Worm (Caenorhabditis elegans): ENCODE measurements around the gene agl-1.
"Not testable (repeated sequence)": the region's sequence is repeated elsewhere in the genome, so short reads cannot be mapped to it uniquely, and the experiment has no call there.

Gene agl-1

DNA sequence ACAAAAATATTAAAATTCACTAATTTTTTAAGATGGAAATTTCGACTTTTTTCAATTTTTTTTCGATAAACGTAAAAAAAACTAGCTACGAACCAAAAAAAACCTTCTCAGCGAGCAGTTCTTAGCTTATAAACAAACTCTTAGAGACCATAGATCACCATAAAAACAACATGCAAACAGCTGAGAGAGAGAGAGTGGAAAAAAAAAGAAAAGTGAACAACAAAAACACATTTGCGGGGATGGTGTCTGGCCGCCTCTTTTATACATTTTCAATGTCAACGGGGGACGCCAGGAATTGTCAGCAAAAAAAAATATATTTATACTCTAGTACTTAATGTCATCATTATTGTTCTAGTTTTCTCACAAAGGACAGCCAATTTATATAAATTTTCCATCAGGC lies 46.4 kb downstream of the agl-1 start:
- TF ChIP-seq ceh-19 (GFP tag; optimal IDR thresholded peaks at IDR 0.05) (no peak), nhr-232 (tag; optimal IDR thresholded peaks at IDR 0.05) (no peak), che-1 (tag; optimal IDR thresholded peaks at IDR 0.05) (no peak), fkh-10 (GFP tag; optimal IDR thresholded peaks at IDR 0.05) (no peak), fkh-6 (tag; optimal IDR thresholded peaks at IDR 0.05) (no peak), hlh-13 (GFP tag; optimal IDR thresholded peaks at IDR 0.05) (no peak), tbx-7 (tag; optimal IDR thresholded peaks at IDR 0.05) (no peak), C08G9.2 (tag; optimal IDR thresholded peaks at IDR 0.05) (no peak), unc-42 (tag; optimal IDR thresholded peaks at IDR 0.05) (no peak), ceh-2 (tag; optimal IDR thresholded peaks at IDR 0.05) (no peak), pha-2 (tag; optimal IDR thresholded peaks at IDR 0.05) (no peak), dmd-4 (tag; optimal IDR thresholded peaks at IDR 0.05; ENCODE audit: borderline replicate concordance) (no peak), mec-3 (tag; optimal IDR thresholded peaks at IDR 0.05; ENCODE audit: borderline replicate concordance) (no peak), pha-4 (tag; optimal IDR thresholded peaks at IDR 0.05) (no peak), pat-9 (tag; optimal IDR thresholded peaks at IDR 0.05) (no peak), ceh-48 (tag; optimal IDR thresholded peaks at IDR 0.05) (no peak), lin-11 (tag; optimal IDR thresholded peaks at IDR 0.05) (no peak), C38D4.7 (GFP tag; optimal IDR thresholded peaks at IDR 0.05) (no peak), zip-5 (tag; optimal IDR thresholded peaks at IDR 0.05) (no peak)

ce11 chrII:14310729-14311388 lies 47.1 kb downstream of the agl-1 start, which contains the start of gene ctl-3:
ctl-3 (minus strand) TSS chrII:14310779.
- no peak for TF ChIP-seq odd-2 (tag; optimal IDR thresholded peaks at IDR 0.05)
- no peak for TF ChIP-seq che-1 (tag; optimal IDR thresholded peaks at IDR 0.05)
- no peak for TF ChIP-seq fkh-10 (GFP tag; optimal IDR thresholded peaks at IDR 0.05)
- no peak for TF ChIP-seq ceh-22 (tag; optimal IDR thresholded peaks at IDR 0.05)
- TF ChIP-seq ttx-3 (tag; optimal IDR thresholded peaks at IDR 0.05) = no peak
- TF ChIP-seq pha-4 (tag; optimal IDR thresholded peaks at IDR 0.05) = no peak
- TF ChIP-seq ceh-30 (tag; optimal IDR thresholded peaks at IDR 0.05) = no peak

DNA sequence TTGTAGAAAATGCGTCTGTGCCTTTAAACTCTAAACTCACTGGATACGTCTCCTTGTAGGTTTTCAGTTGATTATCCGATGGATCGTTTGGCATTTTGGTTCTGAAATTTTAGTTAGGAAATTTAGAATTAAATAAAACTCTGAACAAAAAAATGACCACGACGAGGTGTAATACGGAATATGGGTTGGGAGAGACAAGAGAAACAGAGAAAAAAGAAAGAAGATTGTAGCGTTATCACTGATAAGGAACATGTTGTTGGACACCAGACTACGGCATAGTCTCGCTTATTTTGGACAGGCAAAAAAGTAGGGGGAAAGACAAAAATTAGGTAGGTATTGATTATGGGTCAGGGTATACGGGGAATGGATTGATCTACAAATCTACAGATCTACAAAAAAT lies 51.8 kb downstream of the agl-1 start, which contains the start of gene ctl-1:
TSS of gene ctl-1 (minus strand) at position 101 of the 400 bp plus-strand sequence.
- not testable (repeated sequence) for TF ChIP-seq ceh-48 (tag; optimal IDR thresholded peaks at IDR 0.05); unc-3 (GFP tag; conservative IDR thresholded peaks at IDR 0.05); unc-3 (tag; optimal IDR thresholded peaks at IDR 0.05); Y22D7AL.16 (tag; optimal IDR thresholded peaks at IDR 0.05)

DNA sequence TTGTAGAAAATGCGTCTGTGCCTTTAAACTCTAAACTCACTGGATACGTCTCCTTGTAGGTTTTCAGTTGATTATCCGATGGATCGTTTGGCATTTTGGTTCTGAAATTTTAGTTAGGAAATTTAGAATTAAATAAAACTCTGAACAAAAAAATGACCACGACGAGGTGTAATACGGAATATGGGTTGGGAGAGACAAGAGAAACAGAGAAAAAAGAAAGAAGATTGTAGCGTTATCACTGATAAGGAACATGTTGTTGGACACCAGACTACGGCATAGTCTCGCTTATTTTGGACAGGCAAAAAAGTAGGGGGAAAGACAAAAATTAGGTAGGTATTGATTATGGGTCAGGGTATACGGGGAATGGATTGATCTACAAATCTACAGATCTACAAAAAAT lies 56.0 kb downstream of the agl-1 start, which contains the start of gene ctl-2:
TSS of gene ctl-2 (minus strand) at position 101 of the 400 bp plus-strand sequence.
- not testable (repeated sequence) for TF ChIP-seq sox-4, ceh-22, unc-86 (tag; optimal IDR thresholded peaks at IDR 0.05)

Measured in whole organism, late embryonic.